Fruit fly (Drosophila melanogaster) whole organism, adult: ENCODE measurements around the gene Pdh.

ENCODE experiments used
- CG11617 ChIP-seq: fragments of 200-800 bp; sonication (Bioruptor generic); optimal IDR thresholded peaks from 2 replicates; lab custom pipeline; 2017; ENCODE audit warnings: mild to moderate bottlenecking, missing biosample characterization, missing genetic modification reagents, missing genetic modification characterization
- CG12768 ChIP-seq: fragments of 200-800 bp; sonication (Bioruptor generic); optimal IDR thresholded peaks from 2 replicates; lab custom pipeline; 2017; ENCODE audit warnings: missing biosample characterization, missing genetic modification characterization, mild to moderate bottlenecking, moderate library complexity, missing genetic modification reagents
- CG14711 ChIP-seq: fragments of 200-800 bp; sonication (Bioruptor generic); optimal IDR thresholded peaks from 2 replicates; lab custom pipeline; 2018; ENCODE audit warnings: missing biosample characterization, mild to moderate bottlenecking, missing genetic modification characterization, moderate library complexity
- CG1620 ChIP-seq: fragments of 200-800 bp; sonication (Bioruptor generic); optimal IDR thresholded peaks from 2 replicates; lab custom pipeline; 2016; ENCODE audit warnings: missing biosample characterization, missing genetic modification characterization
- CG33017 ChIP-seq: fragments of 200-800 bp; sonication (Bioruptor generic); optimal IDR thresholded peaks from 2 replicates; lab custom pipeline; 2018; ENCODE audit warnings: missing biosample characterization, mild to moderate bottlenecking, missing genetic modification characterization, moderate library complexity
- CG5204 ChIP-seq: fragments of 200-800 bp; sonication (Bioruptor generic); optimal IDR thresholded peaks from 2 replicates; lab custom pipeline; 2016; ENCODE audit warnings: missing biosample characterization, missing genetic modification characterization
- CG7045 ChIP-seq: fragments of 200-800 bp; sonication (Bioruptor generic); optimal IDR thresholded peaks from 2 replicates; lab custom pipeline; 2017; ENCODE audit warnings: missing biosample characterization, mild to moderate bottlenecking, missing genetic modification characterization
- CG7101 ChIP-seq: fragments of 200-800 bp; sonication (Bioruptor generic); optimal IDR thresholded peaks from 2 replicates; lab custom pipeline; 2018; ENCODE audit warnings: missing biosample characterization, mild to moderate bottlenecking, missing genetic modification characterization, moderate library complexity
- Clk ChIP-seq: fragments of 200-800 bp; sonication (Bioruptor generic); optimal IDR thresholded peaks from 2 replicates; lab custom pipeline; 2017; ENCODE audit warnings: missing biosample characterization, missing genetic modification characterization
- Crg-1 ChIP-seq: fragments of 200-800 bp; sonication (Bioruptor generic); optimal IDR thresholded peaks from 2 replicates; lab custom pipeline; 2016; ENCODE audit warnings: missing biosample characterization, missing genetic modification characterization
- Hr96 ChIP-seq: fragments of 200-800 bp; sonication (Bioruptor generic); optimal IDR thresholded peaks from 2 replicates; lab custom pipeline; 2016; ENCODE audit warnings: missing biosample characterization, missing genetic modification characterization
- Mnt ChIP-seq: fragments of 200-800 bp; sonication (Bioruptor generic); optimal IDR thresholded peaks from 2 replicates; lab custom pipeline; 2016; ENCODE audit warnings: missing biosample characterization, mild to moderate bottlenecking, missing genetic modification characterization
- bab1 ChIP-seq: fragments of 200-800 bp; sonication (Bioruptor generic); optimal IDR thresholded peaks from 3 replicates; lab custom pipeline; 2019; ENCODE audit warnings: missing biosample characterization, mild to moderate bottlenecking, missing genetic modification characterization, moderate library complexity
- cic ChIP-seq: fragments of 200-800 bp; sonication (Bioruptor generic); optimal IDR thresholded peaks from 2 replicates; lab custom pipeline; 2017; ENCODE audit warnings: missing biosample characterization, mild to moderate bottlenecking, missing genetic modification characterization, moderate library complexity
- cnc ChIP-seq, 2 experiments: fragments of >200 bp; optimal IDR thresholded peaks; 2 replicates each; lab custom pipeline; 2017
- kay ChIP-seq: fragments of 200-800 bp; sonication (Bioruptor generic); peaks from one replicate; lab custom pipeline; 2016; ENCODE audit warnings: missing biosample characterization, missing genetic modification characterization, borderline replicate concordance
- ovo ChIP-seq: fragments of 200-800 bp; sonication (Bioruptor generic); optimal IDR thresholded peaks from 2 replicates; lab custom pipeline; 2016; ENCODE audit warnings: missing biosample characterization, missing genetic modification characterization
- pad ChIP-seq: fragments of 200-800 bp; sonication (Bioruptor generic); optimal IDR thresholded peaks from 3 replicates; lab custom pipeline; 2017; ENCODE audit warnings: missing biosample characterization, missing genetic modification characterization, mild to moderate bottlenecking, moderate library complexity, missing genetic modification reagents
- tj ChIP-seq: fragments of 200-800 bp; sonication (Bioruptor generic); optimal IDR thresholded peaks from 3 replicates; lab custom pipeline; 2017; ENCODE audit warnings: missing biosample characterization, mild to moderate bottlenecking, missing genetic modification characterization, moderate library complexity
- toe ChIP-seq: fragments of 200-800 bp; sonication (Bioruptor generic); optimal IDR thresholded peaks from 2 replicates; lab custom pipeline; 2016; ENCODE audit warnings: missing biosample characterization, missing genetic modification characterization

Pdh gene

DNA sequence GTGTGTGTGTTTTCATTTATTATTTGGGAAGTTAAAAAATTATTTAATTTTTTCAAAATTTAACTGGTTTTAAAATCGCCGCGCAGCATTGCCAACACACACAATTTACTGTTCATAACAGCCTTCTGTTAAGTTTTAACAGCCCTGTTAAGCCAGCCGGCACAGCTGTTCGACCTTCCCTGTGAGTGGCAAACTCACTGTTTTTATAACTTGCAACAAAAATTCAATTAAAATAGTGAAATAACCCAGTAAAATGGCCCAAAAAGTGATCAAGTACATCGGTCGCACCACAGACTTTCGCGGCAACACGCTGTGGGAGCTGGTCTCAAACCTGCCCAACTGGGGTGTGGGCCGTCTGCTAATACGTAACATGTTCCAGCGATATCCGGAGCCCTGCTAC is 6.2 kb downstream of the Pdh start, which contains the start of gene mRpS34:
TSS of gene mRpS34 (plus strand) at position 161 of the 400 bp plus-strand sequence.
- TF ChIP-seq ovo (GFP tag; lab: Kevin White, UChicago) (no peak), pad (GFP tag; lab: Kevin White, UChicago) (no peak), CG7101 (tag; lab: Kevin White, UChicago) (no peak), CG14711 (tag; lab: Kevin White, UChicago) (no peak), cic (GFP tag; lab: Kevin White, UChicago) (no peak), toe (GFP tag; lab: Kevin White, UChicago) (no peak), CG1620 (GFP tag; lab: Kevin White, UChicago) (no peak), CG33017 (tag; lab: Kevin White, UChicago) (no peak), bab1 (no peak), cnc (optimal IDR thresholded peaks at IDR 0.05; lab: Kevin White, UChicago) (no peak), tj (GFP tag; lab: Kevin White, UChicago) (no peak), Hr96 (no peak), CG11617 (GFP tag; lab: Kevin White, UChicago) (no peak)

DNA sequence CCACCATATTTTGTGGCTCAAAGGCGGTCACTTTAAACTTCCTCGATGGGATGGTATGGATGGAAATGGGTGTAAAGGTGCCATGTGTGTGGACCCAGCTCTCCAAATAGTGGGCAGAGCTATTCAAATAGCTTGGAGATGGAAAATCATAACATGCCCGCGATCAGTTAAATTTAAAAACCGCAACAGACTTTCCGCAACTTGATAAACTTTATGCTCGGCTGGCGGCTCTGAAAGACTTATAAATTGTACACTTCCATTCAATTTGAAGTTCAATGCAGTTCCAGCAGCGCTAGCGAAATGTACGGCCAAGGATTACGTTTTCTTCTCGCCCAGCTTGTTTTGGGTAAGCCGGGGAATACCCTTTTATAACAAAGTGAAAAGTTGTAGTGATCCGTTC is 8.1 kb downstream of the Pdh start, which contains the start of gene CG33257:
TSS of gene CG33257 (plus strand) at position 301 of the 400 bp plus-strand sequence.
- TF ChIP-seq cnc (optimal IDR thresholded peaks at IDR 0.05; lab: Kevin White, UChicago) (no peak), tj (GFP tag; lab: Kevin White, UChicago) (no peak), bab1 (no peak), CG14711 (tag; lab: Kevin White, UChicago) (no peak), toe (GFP tag; lab: Kevin White, UChicago) (no peak), Mnt (GFP tag; lab: Kevin White, UChicago) (no peak), Clk (GFP tag; lab: Kevin White, UChicago) (no peak), CG11617 (GFP tag; lab: Kevin White, UChicago) (no peak), kay (GFP tag; lab: Kevin White, UChicago) (no peak), Hr96 (no peak), pad (GFP tag; lab: Kevin White, UChicago) (no peak), CG1620 (GFP tag; lab: Kevin White, UChicago) (no peak), ovo (GFP tag; lab: Kevin White, UChicago) (no peak)

DNA sequence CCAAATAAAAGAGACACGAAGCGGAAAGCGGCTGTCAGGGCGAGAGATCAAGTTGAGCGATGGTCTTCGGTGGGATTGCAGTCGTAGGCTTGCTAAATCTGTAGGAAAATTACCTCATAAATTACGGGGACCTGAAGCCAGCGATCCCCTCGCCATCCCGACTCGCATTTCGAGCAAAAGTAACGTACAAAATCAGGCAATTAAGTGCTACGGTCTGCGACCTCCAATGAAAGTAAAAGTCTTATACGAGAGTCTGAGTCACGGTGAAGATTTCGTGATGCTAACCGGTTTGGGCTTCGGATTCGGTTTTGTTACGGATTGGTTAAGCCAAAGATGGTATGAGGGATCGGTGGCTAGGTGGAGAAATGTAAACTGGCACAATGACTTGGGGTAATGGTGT is 14.2 kb downstream of the Pdh start:
- no peak for TF ChIP-seq cnc (optimal IDR thresholded peaks at IDR 0.05; lab: Kevin White, UChicago)
- no peak for TF ChIP-seq CG11617 (GFP tag; lab: Kevin White, UChicago)
- no peak for TF ChIP-seq kay (GFP tag; lab: Kevin White, UChicago)
- TF ChIP-seq ovo (GFP tag; lab: Kevin White, UChicago), result no peak
- TF ChIP-seq cic (GFP tag; lab: Kevin White, UChicago), result no peak
- TF ChIP-seq bab1, result no peak
- TF ChIP-seq CG12768 (GFP tag; lab: Kevin White, UChicago), result no peak
- no peak for TF ChIP-seq toe (GFP tag; lab: Kevin White, UChicago)

DNA sequence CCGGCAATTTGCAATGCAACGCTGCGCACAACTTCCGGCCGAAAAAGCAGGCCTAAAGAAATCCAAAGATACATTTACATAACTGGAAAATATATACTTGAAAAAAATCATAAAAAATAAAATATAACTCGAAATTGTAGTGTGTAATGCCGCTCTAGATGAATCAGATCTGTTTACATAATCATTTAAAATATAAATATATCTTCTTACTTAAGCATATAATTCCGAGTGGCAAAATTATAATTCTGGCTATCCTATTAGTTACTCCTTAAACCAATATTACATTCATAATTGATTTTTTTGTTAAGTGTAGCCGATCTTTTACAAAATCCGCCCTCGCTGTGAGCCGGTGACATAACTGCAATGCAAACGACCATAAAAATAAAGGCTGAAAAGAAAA is 14.6 kb downstream of the Pdh start:
- no peak for TF ChIP-seq CG1620 (GFP tag; lab: Kevin White, UChicago)
- no peak for TF ChIP-seq CG7045 (GFP tag; lab: Kevin White, UChicago)
- TF ChIP-seq Hr96, result no peak
- no peak for TF ChIP-seq cnc (optimal IDR thresholded peaks at IDR 0.05; lab: Kevin White, UChicago)
- TF ChIP-seq pad (GFP tag; lab: Kevin White, UChicago), result no peak
- no peak for TF ChIP-seq CG12768 (GFP tag; lab: Kevin White, UChicago)
- no peak for TF ChIP-seq tj (GFP tag; lab: Kevin White, UChicago)
- no peak for TF ChIP-seq Mnt (GFP tag; lab: Kevin White, UChicago)
- TF ChIP-seq Crg-1 (GFP tag; lab: Kevin White, UChicago), result no peak
- no peak for TF ChIP-seq Clk (GFP tag; lab: Kevin White, UChicago)
- no peak for TF ChIP-seq CG5204 (GFP tag; lab: Kevin White, UChicago)
- TF ChIP-seq toe (GFP tag; lab: Kevin White, UChicago), result no peak
- no peak for TF ChIP-seq ovo (GFP tag; lab: Kevin White, UChicago)
- TF ChIP-seq CG11617 (GFP tag; lab: Kevin White, UChicago), result no peak
- TF ChIP-seq bab1, result no peak
- TF ChIP-seq CG7101 (tag; lab: Kevin White, UChicago), result no peak
- TF ChIP-seq CG33017 (tag; lab: Kevin White, UChicago), result no peak

DNA sequence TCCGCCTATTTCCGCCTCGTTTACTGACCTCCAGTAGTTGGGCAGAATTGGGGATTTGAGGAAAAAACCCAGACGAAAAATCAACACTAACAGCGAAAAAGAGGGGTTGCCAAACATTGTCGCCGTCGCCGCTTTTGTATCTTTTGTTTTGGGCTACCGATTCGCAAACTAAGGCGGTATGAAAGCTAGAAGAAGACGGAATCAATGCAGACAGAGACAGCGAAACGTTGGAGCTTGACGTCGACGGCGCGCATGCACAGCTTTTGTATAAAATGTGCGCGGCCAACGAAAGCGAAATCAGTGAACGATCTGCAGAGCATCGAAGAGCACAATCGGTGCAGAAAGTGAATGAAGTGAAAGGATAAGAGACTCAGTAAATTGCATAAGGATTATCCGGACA is 15.4 kb downstream of the Pdh start, which contains the start of gene CG4998:
TSS of gene CG4998 (plus strand) at position 301 of the 400 bp plus-strand sequence.
- TF ChIP-seq cnc (optimal IDR thresholded peaks at IDR 0.05; lab: Kevin White, UChicago), result no peak
- no peak for TF ChIP-seq Crg-1 (GFP tag; lab: Kevin White, UChicago)
- no peak for TF ChIP-seq CG1620 (GFP tag; lab: Kevin White, UChicago)
- TF ChIP-seq ovo (GFP tag; lab: Kevin White, UChicago), result no peak
- TF ChIP-seq Hr96, result no peak
- TF ChIP-seq tj (GFP tag; lab: Kevin White, UChicago), result no peak
- no peak for TF ChIP-seq CG11617 (GFP tag; lab: Kevin White, UChicago)
- no peak for TF ChIP-seq cic (GFP tag; lab: Kevin White, UChicago)
- TF ChIP-seq CG7101 (tag; lab: Kevin White, UChicago), result no peak
- TF ChIP-seq Mnt (GFP tag; lab: Kevin White, UChicago), result no peak
- no peak for TF ChIP-seq Clk (GFP tag; lab: Kevin White, UChicago)

DNA sequence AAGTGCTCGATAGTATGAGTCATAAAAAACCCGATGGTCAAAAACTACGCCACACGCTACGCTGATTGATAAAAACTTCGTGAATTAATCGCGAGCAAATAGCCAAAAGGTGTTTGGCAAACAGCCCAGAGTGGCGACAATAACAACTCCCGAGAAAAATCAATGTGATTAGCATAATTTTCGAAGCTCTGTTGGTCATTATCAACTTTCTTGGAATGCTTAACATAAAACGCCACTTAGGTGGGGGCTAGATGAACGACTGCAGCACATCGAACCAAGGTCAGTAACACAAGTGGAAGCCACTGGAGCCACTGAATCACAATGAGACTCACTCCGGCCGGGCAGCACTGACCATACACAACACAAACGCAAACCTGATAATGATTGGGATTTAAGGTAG is 16.4 kb downstream of the Pdh start:
- no peak for TF ChIP-seq Crg-1 (GFP tag; lab: Kevin White, UChicago)
- TF ChIP-seq CG14711 (tag; lab: Kevin White, UChicago), result no peak
- TF ChIP-seq bab1, result no peak
- TF ChIP-seq cnc (optimal IDR thresholded peaks at IDR 0.05; lab: Kevin White, UChicago), result no peak
- TF ChIP-seq Hr96, result no peak
- no peak for TF ChIP-seq CG12768 (GFP tag; lab: Kevin White, UChicago)
- no peak for TF ChIP-seq CG5204 (GFP tag; lab: Kevin White, UChicago)
- no peak for TF ChIP-seq Clk (GFP tag; lab: Kevin White, UChicago)
- TF ChIP-seq kay (GFP tag; lab: Kevin White, UChicago), result no peak
- TF ChIP-seq Mnt (GFP tag; lab: Kevin White, UChicago), result no peak
